Fruit fly (Drosophila melanogaster): ENCODE data around the gene CG33128.

Gene CG33128

DNA sequence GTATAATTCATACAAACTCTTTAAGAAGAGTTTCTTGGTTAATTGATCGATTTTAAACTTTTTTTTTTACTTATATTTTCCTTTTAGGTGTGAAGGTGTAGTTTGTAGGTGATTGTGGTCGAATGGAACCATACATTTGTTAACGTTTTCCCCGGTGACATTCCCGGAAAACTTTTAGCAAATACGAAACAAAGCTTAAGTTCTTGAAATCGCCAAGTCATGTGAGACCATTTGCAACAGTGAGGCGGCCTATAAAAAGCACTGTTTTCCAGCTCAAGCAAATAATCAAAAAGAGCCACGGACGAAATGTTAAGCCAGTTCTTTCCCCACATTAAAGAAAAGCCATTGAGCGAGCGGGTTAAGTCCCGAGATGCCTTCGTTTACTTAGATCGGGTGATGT, 28.5 kb downstream of the CG33128 start, which contains the start of gene Or22b:
TSS of gene Or22b (plus strand) at position 301 of the 400 bp plus-strand sequence.
- TF ChIP-seq CG8478 (optimal IDR thresholded peaks at IDR 0.05) = no peak
- TF ChIP-seq CTCF (optimal IDR thresholded peaks at IDR 0.05) = no peak

dm6 chr2L:1535231-1535630, 41.4 kb downstream of the CG33128 start:
- TF ChIP-seq CTCF (optimal IDR thresholded peaks at IDR 0.05) = no peak
- no peak for TF ChIP-seq CG8478 (optimal IDR thresholded peaks at IDR 0.05)

dm6 chr2L:1538132-1538531, 44.3 kb downstream of the CG33128 start:
- no peak for TF ChIP-seq CTCF (optimal IDR thresholded peaks at IDR 0.05)
- TF ChIP-seq CG8478 (optimal IDR thresholded peaks at IDR 0.05) = no peak

Measured in S2 (cell line).